Fruit fly (Drosophila melanogaster) whole organism, embryonic: ENCODE results near the gene borr.

Source experiments
- Ada2b ChIP-seq: fragments of 200-800 bp; sonication (Bioruptor generic); IDR thresholded peaks from 2 replicates; pipeline ENCODE4 v1.3.6; 2022; ENCODE audit warnings: missing biosample characterization, missing genetic modification characterization
- Adf1 ChIP-seq: fragments of 200-800 bp; sonication (Bioruptor generic); IDR thresholded peaks from 2 replicates; pipeline ENCODE4 v1.3.6; 2022; ENCODE audit warnings: missing biosample characterization, missing genetic modification characterization
- Aef1 ChIP-seq: fragments of 200-800 bp; sonication (Bioruptor generic); IDR thresholded peaks from 3 replicates; pipeline ENCODE4 v1.3.6; 2022; ENCODE audit warnings: missing biosample characterization, missing genetic modification characterization
- B-H2 ChIP-seq: fragments of 200-800 bp; sonication (Bioruptor generic); optimal IDR thresholded peaks from 2 replicates; lab custom pipeline; 2018; ENCODE audit warnings: missing biosample characterization, mild to moderate bottlenecking, missing genetic modification characterization
- Bdp1 ChIP-seq: fragments of 200-800 bp; sonication (Bioruptor generic); optimal IDR thresholded peaks from 3 replicates; lab custom pipeline; 2016; ENCODE audit warnings: missing biosample characterization, missing genetic modification characterization
- CG10147 ChIP-seq: fragments of 200-800 bp; sonication (Bioruptor generic); optimal IDR thresholded peaks from 2 replicates; lab custom pipeline; 2019; ENCODE audit warnings: missing biosample characterization, mild to moderate bottlenecking, missing genetic modification characterization, moderate library complexity
- CG10267 ChIP-seq: fragments of 200-800 bp; sonication (Bioruptor generic); optimal IDR thresholded peaks from 2 replicates; lab custom pipeline; 2018; ENCODE audit warnings: missing biosample characterization, mild to moderate bottlenecking, missing genetic modification characterization, moderate library complexity
- CG10979 ChIP-seq: fragments of 200-800 bp; sonication (Bioruptor generic); optimal IDR thresholded peaks from 2 replicates; lab custom pipeline; 2018; ENCODE audit warnings: missing biosample characterization, mild to moderate bottlenecking, missing genetic modification characterization, moderate library complexity
- CG12104 ChIP-seq: fragments of 200-800 bp; sonication (Bioruptor generic); optimal IDR thresholded peaks from 3 replicates; lab custom pipeline; 2016; ENCODE audit warnings: missing biosample characterization, missing genetic modification characterization
- CG13624 ChIP-seq: fragments of 200-800 bp; sonication (Bioruptor generic); optimal IDR thresholded peaks from 2 replicates; lab custom pipeline; 2016; ENCODE audit warnings: missing biosample characterization, missing genetic modification characterization
- CG13894 ChIP-seq: fragments of 200-800 bp; sonication (Bioruptor generic); optimal IDR thresholded peaks from 3 replicates; lab custom pipeline; 2018; ENCODE audit warnings: missing biosample characterization, mild to moderate bottlenecking, missing genetic modification characterization, moderate library complexity
- CG1647 ChIP-seq: fragments of 200-800 bp; sonication (Bioruptor generic); optimal IDR thresholded peaks from 3 replicates; lab custom pipeline; 2016; ENCODE audit warnings: missing biosample characterization, missing genetic modification characterization
- CG17186 ChIP-seq: fragments of 200-800 bp; sonication (Bioruptor generic); optimal IDR thresholded peaks from 3 replicates; lab custom pipeline; 2017; ENCODE audit warnings: missing biosample characterization, missing genetic modification reagents, missing genetic modification characterization
- CG17568 ChIP-seq: fragments of 200-800 bp; sonication (Bioruptor generic); optimal IDR thresholded peaks from 2 replicates; lab custom pipeline; 2018; ENCODE audit warnings: missing biosample characterization, mild to moderate bottlenecking, missing genetic modification characterization, moderate library complexity
- CG17802 ChIP-seq: fragments of 200-800 bp; sonication (Bioruptor generic); optimal IDR thresholded peaks from 2 replicates; lab custom pipeline; 2018; ENCODE audit warnings: missing biosample characterization, mild to moderate bottlenecking, missing genetic modification characterization, moderate library complexity
- CG2202 ChIP-seq: fragments of 200-800 bp; sonication (Bioruptor generic); optimal IDR thresholded peaks from 2 replicates; lab custom pipeline; 2018; ENCODE audit warnings: missing biosample characterization, mild to moderate bottlenecking, missing genetic modification characterization
- CG31224 ChIP-seq: fragments of 200-800 bp; sonication (Bioruptor generic); IDR thresholded peaks from 2 replicates; pipeline ENCODE4 v1.3.6; 2022; ENCODE audit warnings: missing biosample characterization, missing genetic modification characterization
- CG42726 ChIP-seq: fragments of 200-800 bp; sonication (Bioruptor generic); IDR thresholded peaks from 2 replicates; pipeline ENCODE4 v1.3.6; 2022; ENCODE audit warnings: missing biosample characterization, missing genetic modification characterization; ENCODE audit not compliant: partially characterized antibody
- CG4328 ChIP-seq: fragments of 200-800 bp; sonication (Bioruptor generic); optimal IDR thresholded peaks from 3 replicates; lab custom pipeline; 2017; ENCODE audit warnings: missing biosample characterization, missing genetic modification reagents, missing genetic modification characterization
- CG6813 ChIP-seq: fragments of 200-800 bp; sonication (Bioruptor generic); optimal IDR thresholded peaks from 2 replicates; lab custom pipeline; 2017; ENCODE audit warnings: missing biosample characterization, missing genetic modification characterization, mild to moderate bottlenecking, moderate library complexity, missing genetic modification reagents
- CG7786 ChIP-seq: fragments of 200-800 bp; sonication (Bioruptor generic); optimal IDR thresholded peaks from 2 replicates; lab custom pipeline; 2016; ENCODE audit warnings: missing biosample characterization, missing genetic modification characterization
- CG7963 ChIP-seq: fragments of 200-800 bp; sonication (Bioruptor generic); IDR thresholded peaks from 3 replicates; pipeline ENCODE4 v1.3.6; 2022; ENCODE audit warnings: missing biosample characterization, missing genetic modification characterization; ENCODE audit not compliant: partially characterized antibody
- CG9817 ChIP-seq: fragments of 200-800 bp; sonication (Bioruptor generic); optimal IDR thresholded peaks from 2 replicates; lab custom pipeline; 2018; ENCODE audit warnings: missing biosample characterization, mild to moderate bottlenecking, missing genetic modification characterization, moderate library complexity
- Doc2 ChIP-seq: fragments of 200-800 bp; sonication (Bioruptor generic); IDR thresholded peaks from 2 replicates; pipeline ENCODE4 v1.3.6; 2022; ENCODE audit warnings: missing biosample characterization, missing genetic modification characterization
- ERR ChIP-seq: fragments of 200-800 bp; sonication (Bioruptor generic); optimal IDR thresholded peaks from 2 replicates; lab custom pipeline; 2016; ENCODE audit warnings: missing biosample characterization, missing genetic modification characterization
- Eip74EF ChIP-seq, 2 experiments: fragments of 200-800 bp in 1 of 2; fragments of >200 bp in 1 of 2; sonication (Bioruptor generic) in 1 of 2; optimal IDR thresholded peaks; 2 replicates each; lab custom pipeline; 2017 to 2019; ENCODE audit warnings: missing biosample characterization in 2 of 2, missing genetic modification characterization in 2 of 2, mild to moderate bottlenecking in 1 of 2, moderate library complexity in 1 of 2
- Fer3 ChIP-seq: fragments of 200-800 bp; sonication (Bioruptor generic); optimal IDR thresholded peaks from 2 replicates; lab custom pipeline; 2018; ENCODE audit warnings: missing biosample characterization, mild to moderate bottlenecking, missing genetic modification characterization, moderate library complexity
- Med ChIP-seq: fragments of 200-800 bp; sonication (Bioruptor generic); peaks from one replicate; lab custom pipeline; 2016; ENCODE audit warnings: missing biosample characterization, missing genetic modification characterization, mild to moderate bottlenecking, inconsistent platforms, moderate library complexity
- Neu2 ChIP-seq: fragments of 200-800 bp; sonication (Bioruptor generic); optimal IDR thresholded peaks from 3 replicates; lab custom pipeline; 2016; ENCODE audit warnings: missing biosample characterization, missing genetic modification characterization, borderline replicate concordance
- Rfx ChIP-seq: fragments of 200-800 bp; sonication (Bioruptor generic); IDR thresholded peaks from 2 replicates; pipeline ENCODE4 v1.3.6; 2022; ENCODE audit warnings: missing biosample characterization, missing genetic modification characterization
- Sry-δ ChIP-seq: fragments of 200-800 bp; sonication (Bioruptor generic); optimal IDR thresholded peaks from 2 replicates; lab custom pipeline; 2016; ENCODE audit warnings: missing biosample characterization, missing genetic modification characterization
- Trl ChIP-seq, 3 experiments: fragments of >200 bp in 2 of 3; fragments of 200-800 bp in 1 of 3; sonication (Bioruptor generic) in 1 of 3; optimal IDR thresholded peaks; 2 replicates in 1 of 3; 3 replicates in 2 of 3; lab custom pipeline; 2016 to 2017; ENCODE audit warnings: missing biosample characterization in 1 of 3, missing genetic modification characterization in 1 of 3
- Xbp1 ChIP-seq: fragments of 200-800 bp; sonication (Bioruptor generic); optimal IDR thresholded peaks from 3 replicates; lab custom pipeline; 2016; ENCODE audit warnings: missing biosample characterization, mild to moderate bottlenecking, missing genetic modification characterization
- ase ChIP-seq: fragments of 200-800 bp; sonication (Bioruptor generic); IDR thresholded peaks from 3 replicates; pipeline ENCODE4 v1.3.6; 2022; ENCODE audit warnings: missing biosample characterization, missing genetic modification characterization
- ash1 ChIP-seq: fragments of 200-800 bp; sonication (Bioruptor generic); optimal IDR thresholded peaks from 2 replicates; lab custom pipeline; 2018; ENCODE audit warnings: missing biosample characterization, mild to moderate bottlenecking, missing genetic modification characterization
- chn ChIP-seq: fragments of 200-800 bp; sonication (Bioruptor generic); optimal IDR thresholded peaks from 2 replicates; lab custom pipeline; 2016; ENCODE audit warnings: missing biosample characterization, missing genetic modification characterization
- crc ChIP-seq: fragments of 200-800 bp; sonication (Bioruptor generic); optimal IDR thresholded peaks from 2 replicates; lab custom pipeline; 2016; ENCODE audit warnings: missing biosample characterization, missing genetic modification characterization
- croc ChIP-seq: fragments of 200-800 bp; sonication (Bioruptor generic); conservative IDR thresholded peaks from 3 replicates; pipeline ENCODE4 v1.3.6; 2022; ENCODE audit warnings: missing biosample characterization, missing genetic modification characterization
- eve ChIP-seq, 2 experiments: fragments of >200 bp; optimal IDR thresholded peaks; 2 replicates each; lab custom pipeline; 2017; ENCODE audit warnings: missing biosample characterization in 2 of 2, missing genetic modification characterization in 2 of 2
- gcm ChIP-seq: fragments of 200-800 bp; sonication (Bioruptor generic); optimal IDR thresholded peaks from 2 replicates; lab custom pipeline; 2019; ENCODE audit warnings: missing biosample characterization, mild to moderate bottlenecking, missing genetic modification characterization, moderate library complexity
- knrl ChIP-seq: fragments of 200-800 bp; sonication (Bioruptor generic); IDR thresholded peaks from 3 replicates; pipeline ENCODE4 v1.3.6; 2022; ENCODE audit warnings: missing biosample characterization, missing genetic modification characterization; ENCODE audit not compliant: partially characterized antibody
- lbe ChIP-seq: fragments of 200-800 bp; sonication (Bioruptor generic); optimal IDR thresholded peaks from 2 replicates; lab custom pipeline; 2016; ENCODE audit warnings: missing biosample characterization, mild to moderate bottlenecking, missing genetic modification characterization
- mld ChIP-seq: fragments of 200-800 bp; sonication (Bioruptor generic); IDR thresholded peaks from 3 replicates; pipeline ENCODE4 v1.3.6; 2022; ENCODE audit warnings: missing biosample characterization, missing genetic modification characterization; ENCODE audit not compliant: partially characterized antibody
- repo ChIP-seq: fragments of 200-800 bp; sonication (Bioruptor generic); optimal IDR thresholded peaks from 2 replicates; lab custom pipeline; 2016; ENCODE audit warnings: missing biosample characterization, missing genetic modification characterization
- slbo ChIP-seq: fragments of 200-800 bp; sonication (Bioruptor generic); IDR thresholded peaks from 2 replicates; pipeline ENCODE4 v1.3.6; 2022; ENCODE audit warnings: missing biosample characterization, missing genetic modification characterization
- tap ChIP-seq: fragments of 200-800 bp; optimal IDR thresholded peaks from 3 replicates; lab custom pipeline; 2019; ENCODE audit warnings: missing biosample characterization, mild to moderate bottlenecking, missing genetic modification characterization, moderate library complexity
- tio ChIP-seq: fragments of 200-800 bp; sonication (Bioruptor generic); optimal IDR thresholded peaks from 2 replicates; lab custom pipeline; 2017; ENCODE audit warnings: missing biosample characterization, missing genetic modification characterization, inconsistent platforms
- trem ChIP-seq: fragments of 200-800 bp; optimal IDR thresholded peaks from 3 replicates; lab custom pipeline; 2019; ENCODE audit warnings: missing biosample characterization, mild to moderate bottlenecking, missing genetic modification characterization, moderate library complexity
- vvl ChIP-seq: fragments of 200-800 bp; sonication (Bioruptor generic); IDR thresholded peaks from 2 replicates; pipeline ENCODE4 v1.3.6; 2022; ENCODE audit warnings: missing biosample characterization, missing genetic modification characterization

The borr gene

dm6 chr2L:9205133-9205615 is 47.7 kb downstream of the borr start (continued):
- TF ChIP-seq tio (GFP tag; lab: Kevin White, UChicago) (no peak), mld (no peak), Xbp1 (no peak), chn (GFP tag; lab: Kevin White, UChicago) (no peak), CG7963 (GFP tag; lab: Robert Waterston, UW) (no peak), Fer3 (tag; lab: Kevin White, UChicago) (no peak), CG7786 (GFP tag; lab: Kevin White, UChicago) (no peak), Rfx (GFP tag; lab: Robert Waterston, UW) (peak; percentile 63; the same call in 1 of the 2 replicates)

DNA sequence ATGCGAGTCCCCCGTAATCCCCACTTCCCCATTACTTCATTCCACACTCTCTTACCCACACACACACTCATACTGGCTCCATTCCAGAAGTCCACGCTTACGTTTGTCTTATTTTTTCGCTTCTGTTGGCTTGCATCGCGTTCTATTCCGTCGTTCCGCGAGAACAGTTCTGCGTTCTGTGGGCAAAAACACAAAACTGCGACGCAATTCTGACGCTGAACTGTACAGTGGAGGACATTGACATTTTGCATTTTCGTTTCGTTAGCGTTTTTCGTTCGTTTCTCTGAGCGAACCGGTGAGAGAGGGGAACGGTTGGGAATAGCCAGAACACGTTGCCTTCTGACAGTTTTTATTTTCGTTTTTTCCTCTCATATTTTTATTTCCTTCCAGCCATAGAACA is 49.5 kb downstream of the borr start:
- no peak for TF ChIP-seq CG17186 (GFP tag; lab: Kevin White, UChicago)
- no peak for TF ChIP-seq tap (tag; lab: Kevin White, UChicago)
- no peak for TF ChIP-seq CG9817 (tag; lab: Kevin White, UChicago)
- no peak for TF ChIP-seq Neu2 (GFP tag; lab: Kevin White, UChicago)
- no peak for TF ChIP-seq CG10979 (tag; lab: Kevin White, UChicago)
- TF ChIP-seq Bdp1 (GFP tag; lab: Kevin White, UChicago): no peak
- no peak for TF ChIP-seq ash1 (GFP tag; lab: Kevin White, UChicago)
- no peak for TF ChIP-seq CG4328
- TF ChIP-seq croc: no peak
- TF ChIP-seq CG42726: no peak
- no peak for TF ChIP-seq Ada2b (GFP tag; lab: Robert Waterston, UW)
- TF ChIP-seq CG17802: no peak
- TF ChIP-seq ERR (GFP tag; lab: Kevin White, UChicago): no peak
- TF ChIP-seq crc (GFP tag; lab: Kevin White, UChicago): no peak
- peak; percentile 61; the same call in 1 of the 2 replicates for TF ChIP-seq Adf1 (GFP tag; lab: Robert Waterston, UW)
- no peak for TF ChIP-seq Med (GFP tag; lab: Kevin White, UChicago)
- TF ChIP-seq knrl (GFP tag; lab: Robert Waterston, UW): 0 out of 3 replicates have a peak, but pooled peaks have one; percentile 6
- TF ChIP-seq Sry-δ: no peak
- TF ChIP-seq CG13894 (tag; lab: Kevin White, UChicago): peak; percentile 69
- no peak for TF ChIP-seq ase (GFP tag; lab: Robert Waterston, UW)
- no peak for TF ChIP-seq CG6813
- TF ChIP-seq CG10147 (GFP tag; lab: Kevin White, UChicago): peak; percentile 26
- TF ChIP-seq slbo (GFP tag; lab: Robert Waterston, UW): no peak
- no peak for TF ChIP-seq eve (GFP tag; optimal IDR thresholded peaks at IDR 0.05; lab: Kevin White, UChicago)
- no peak for TF ChIP-seq Aef1 (GFP tag; lab: Robert Waterston, UW)
- no peak for TF ChIP-seq Doc2 (GFP tag; lab: Robert Waterston, UW)
- no peak for TF ChIP-seq CG17568
- TF ChIP-seq CG31224 (GFP tag; lab: Robert Waterston, UW): no peak
- TF ChIP-seq B-H2 (GFP tag; lab: Kevin White, UChicago): peak; percentile 20
- no peak for TF ChIP-seq CG10267
- no peak for TF ChIP-seq CG1647
- no peak for TF ChIP-seq CG12104
- no peak for TF ChIP-seq Eip74EF (GFP tag; optimal IDR thresholded peaks at IDR 0.05; lab: Kevin White, UChicago)
- no peak for TF ChIP-seq CG2202 (tag; lab: Kevin White, UChicago)
- TF ChIP-seq CG13624: peak; percentile 91
- TF ChIP-seq repo (GFP tag; lab: Kevin White, UChicago): no peak
- TF ChIP-seq Trl (optimal IDR thresholded peaks at IDR 0.05; lab: Kevin White, UChicago): peak; percentile 41 to 84
- TF ChIP-seq Trl (GFP tag; optimal IDR thresholded peaks at IDR 0.05; lab: Kevin White, UChicago): no peak
- no peak for TF ChIP-seq trem (tag; lab: Kevin White, UChicago)
- no peak for TF ChIP-seq vvl (GFP tag; lab: Robert Waterston, UW)
- no peak for TF ChIP-seq gcm
- TF ChIP-seq lbe (GFP tag; lab: Kevin White, UChicago): peak; percentile 74
